Worm (Caenorhabditis elegans) whole organism, L4/young adult: ENCODE results near the gene F44F4.10.

Experiments
- W03F9.2 ChIP-seq: fragments of 150-350 bp; optimal IDR thresholded peaks from 2 replicates; lab custom pipeline; 2014; ENCODE audit warnings: missing biosample characterization, missing genetic modification characterization
- dao-5 ChIP-seq: sonication (generic microtip); optimal IDR thresholded peaks from 2 replicates; lab custom pipeline; 2016; ENCODE audit warnings: missing genotype, missing genetic modification characterization, moderate library complexity, missing compliant biosample characterization
- him-1 ChIP-seq: sonication (generic microtip); optimal IDR thresholded peaks from 2 replicates; lab custom pipeline; 2016; ENCODE audit warnings: missing genotype, missing genetic modification reagents, missing genetic modification characterization, missing compliant biosample characterization

DNA sequence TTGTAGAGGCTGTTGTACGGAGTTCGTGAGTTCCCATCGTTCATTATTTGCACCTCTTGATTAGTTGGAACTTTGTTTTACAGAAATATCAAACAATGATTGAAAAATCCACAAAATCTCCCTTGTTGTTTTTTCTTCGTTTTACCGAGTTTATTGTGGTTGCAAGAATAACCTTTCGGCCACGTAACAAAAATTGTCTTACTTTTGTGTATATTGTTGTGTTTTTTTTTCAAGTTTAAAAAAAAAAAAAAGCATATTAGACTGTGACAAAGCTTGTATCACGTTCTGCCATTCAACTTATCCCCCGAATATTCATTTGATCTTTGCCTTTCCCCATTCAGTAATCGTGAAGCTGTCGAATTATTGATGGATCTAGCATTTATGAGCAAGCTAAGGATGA is at the start of gene F44F4.10:
- TF ChIP-seq dao-5 (tag; lab: Kevin White, UChicago) (no peak), W03F9.2 (tag; lab: Kevin White, UChicago) (no peak), him-1 (tag; lab: Kevin White, UChicago) (no peak)
